Fruit fly (Drosophila melanogaster): ENCODE measurements around the gene Nepl19.

The Nepl19 gene

dm6 chr3R:28831626-28832267 lies 48.2 kb downstream of the Nepl19 start, which contains the start of gene WASp (continued):
- TF ChIP-seq Gsc (GFP tag; IDR thresholded peaks at IDR 0.05) (no peak), gcm (GFP tag; optimal IDR thresholded peaks at IDR 0.05) (no peak), CG15479 (GFP tag; optimal IDR thresholded peaks at IDR 0.05) (no peak), sima (GFP tag; optimal IDR thresholded peaks at IDR 0.05) (peak; percentile 47), CG4404 (GFP tag; IDR thresholded peaks at IDR 0.05) (no peak), usp (GFP tag; optimal IDR thresholded peaks at IDR 0.05) (no peak), D (optimal IDR thresholded peaks at IDR 0.05) (no peak), D (GFP tag; optimal IDR thresholded peaks at IDR 0.05) (peak; percentile 48), CG8478 (optimal IDR thresholded peaks at IDR 0.05) (no peak), ewg (GFP tag; optimal IDR thresholded peaks at IDR 0.05) (peak; percentile 65), CG8290 (GFP tag; optimal IDR thresholded peaks at IDR 0.05) (no peak), CG8290 (tag; optimal IDR thresholded peaks at IDR 0.05) (no peak), Drgx (GFP tag; IDR thresholded peaks at IDR 0.05) (peak; percentile 49), CG10979 (tag; optimal IDR thresholded peaks at IDR 0.05) (peak; percentile 39), CG14014 (GFP tag; IDR thresholded peaks at IDR 0.05) (peak; percentile 59; the same call in 1 of the 2 replicates), CG1832 (GFP tag; optimal IDR thresholded peaks at IDR 0.05) (no peak), Lim3 (GFP tag; IDR thresholded peaks at IDR 0.05) (no peak), CG13287 (GFP tag; IDR thresholded peaks at IDR 0.05; ENCODE audit: partially characterized antibody) (peak; percentile 72), CG6791 (GFP tag; IDR thresholded peaks at IDR 0.05; ENCODE audit: partially characterized antibody) (peak; percentile 55; the same call in 2 of the 3 replicates), ara (GFP tag; IDR thresholded peaks at IDR 0.05) (no peak), gsb (GFP tag; IDR thresholded peaks at IDR 0.05) (peak; percentile 45; the same call in 1 of the 2 replicates), CG14965 (GFP tag; optimal IDR thresholded peaks at IDR 0.05; ENCODE audit: borderline replicate concordance) (no peak), tin (GFP tag; optimal IDR thresholded peaks at IDR 0.05) (peak; percentile 49), CG9437 (GFP tag; optimal IDR thresholded peaks at IDR 0.05) (peak; percentile 46), Bgb (GFP tag; IDR thresholded peaks at IDR 0.05; ENCODE audit: partially characterized antibody) (peak; percentile 69), BEAF-32 (GFP tag; optimal IDR thresholded peaks at IDR 0.05) (peak; percentile 73), tup (GFP tag; optimal IDR thresholded peaks at IDR 0.05) (no peak), scrt (GFP tag; optimal IDR thresholded peaks at IDR 0.05) (no peak), H15 (GFP tag; IDR thresholded peaks at IDR 0.05) (peak; percentile 59; the same call in 1 of the 3 replicates), run (tag; optimal IDR thresholded peaks at IDR 0.05) (peak; percentile 59), CG10366 (GFP tag; IDR thresholded peaks at IDR 0.05) (peak; percentile 59), CG11093 (GFP tag; IDR thresholded peaks at IDR 0.05) (no peak), NfI (GFP tag; optimal IDR thresholded peaks at IDR 0.05) (peak; percentile 90), CG12155 (GFP tag; optimal IDR thresholded peaks at IDR 0.05) (peak; percentile 66), Atf-2 (GFP tag; optimal IDR thresholded peaks at IDR 0.05) (peak; percentile 39), CG17612 (GFP tag; IDR thresholded peaks at IDR 0.05) (0 out of 2 replicates have a peak, but pooled peaks have one; percentile 6), CG34224 (GFP tag; IDR thresholded peaks at IDR 0.05; ENCODE audit: partially characterized antibody) (peak; percentile 32; the same call in 1 of the 3 replicates), CG31388 (GFP tag; optimal IDR thresholded peaks at IDR 0.05) (no peak), Hmx (GFP tag; optimal IDR thresholded peaks at IDR 0.05) (no peak), CG12236 (GFP tag; optimal IDR thresholded peaks at IDR 0.05) (peak; percentile 15), CG5180 (GFP tag; optimal IDR thresholded peaks at IDR 0.05) (no peak), CG14710 (tag; optimal IDR thresholded peaks at IDR 0.05) (peak; percentile 77), Adf1 (GFP tag; IDR thresholded peaks at IDR 0.05) (no peak), CG18011 (GFP tag; optimal IDR thresholded peaks at IDR 0.05) (peak; percentile 66), org-1 (GFP tag; optimal IDR thresholded peaks at IDR 0.05) (peak; percentile 21), bsh (GFP tag; optimal IDR thresholded peaks at IDR 0.05) (peak; percentile 35 to 53), CG13424 (tag; optimal IDR thresholded peaks at IDR 0.05) (peak; percentile 53), bbx (GFP tag; IDR thresholded peaks at IDR 0.05; ENCODE audit: partially characterized antibody) (peak; percentile 57), CG3726 (GFP tag; IDR thresholded peaks at IDR 0.05) (0 out of 3 replicates have a peak, but pooled peaks have one; percentile 30), CG12299 (tag; optimal IDR thresholded peaks at IDR 0.05) (peak; percentile 39)

Measured in whole organism, embryonic.